Fruit fly (Drosophila melanogaster): ENCODE results near the gene CG33272.

DNA sequence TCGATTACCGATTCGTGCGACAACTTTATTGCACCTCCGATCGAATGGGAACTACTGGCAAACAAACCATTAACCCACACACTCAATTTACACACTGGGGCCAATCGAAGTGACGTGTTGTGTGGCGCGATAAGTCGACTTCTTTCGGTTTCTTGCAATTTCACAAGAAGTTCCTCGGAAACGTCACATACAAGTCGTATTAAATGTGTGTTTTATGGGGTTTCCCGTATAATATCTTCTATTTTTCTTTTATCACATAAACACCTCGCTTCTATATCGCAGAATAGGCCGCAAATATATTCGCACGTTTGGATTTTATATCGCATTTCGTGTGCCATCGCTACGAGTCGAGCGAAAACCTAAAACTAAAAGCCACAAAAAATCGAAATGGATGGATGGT lies 19.3 kb upstream of the CG33272 start:
- no peak for TF ChIP-seq foxo (GFP tag; optimal IDR thresholded peaks at IDR 0.05)
- TF ChIP-seq Hr78 (GFP tag; optimal IDR thresholded peaks at IDR 0.05) = no peak
- no peak for TF ChIP-seq Abd-B (GFP tag; optimal IDR thresholded peaks at IDR 0.05)
- TF ChIP-seq lola (GFP tag; optimal IDR thresholded peaks at IDR 0.05) = no peak
- TF ChIP-seq Dfd (GFP tag; optimal IDR thresholded peaks at IDR 0.05) = no peak
- no peak for TF ChIP-seq pan (optimal IDR thresholded peaks at IDR 0.05)
- no peak for TF ChIP-seq jim (GFP tag; optimal IDR thresholded peaks at IDR 0.05)
- no peak for TF ChIP-seq Hr83 (GFP tag; optimal IDR thresholded peaks at IDR 0.05; ENCODE audit: poor library complexity, severe bottlenecking)
- no peak for TF ChIP-seq GATAd (GFP tag; optimal IDR thresholded peaks at IDR 0.05)
- TF ChIP-seq dsf (GFP tag; optimal IDR thresholded peaks at IDR 0.05; ENCODE audit: borderline replicate concordance) = no peak
- no peak for TF ChIP-seq N (GFP tag; optimal IDR thresholded peaks at IDR 0.05)
- TF ChIP-seq psq (GFP tag; optimal IDR thresholded peaks at IDR 0.05) = no peak
- TF ChIP-seq Sp1 (GFP tag; optimal IDR thresholded peaks at IDR 0.05) = no peak

Measured in whole organism, wandering third instar larva.